Fruit fly (Drosophila melanogaster): ENCODE measurements around the gene Cyp28a5.

The Cyp28a5 gene

DNA sequence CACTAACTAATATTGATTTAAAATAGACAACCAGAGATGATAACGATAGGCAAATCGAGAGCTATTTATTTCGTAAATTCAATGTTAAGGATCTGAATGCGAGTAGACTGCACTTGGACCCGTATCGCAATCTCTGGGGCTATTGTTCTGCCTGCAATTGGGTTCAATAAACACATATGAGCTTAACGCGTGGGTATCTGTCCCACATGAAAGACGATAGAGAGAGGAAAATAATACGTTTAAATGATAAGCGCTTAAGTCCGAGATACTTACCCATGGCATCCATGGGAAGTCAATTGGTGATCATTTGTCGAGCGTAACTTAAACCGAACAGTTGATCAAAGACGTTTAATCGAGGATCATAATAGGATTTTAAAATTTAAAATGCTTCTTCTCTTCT is 2.7 kb downstream of the Cyp28a5 start, which contains the start of gene NimC2:
NimC2 (plus strand) TSS at position 301 of the 400 bp plus-strand sequence.
- TF ChIP-seq CG17801 (GFP tag; optimal IDR thresholded peaks at IDR 0.05; ENCODE audit: partially characterized antibody), result no peak

DNA sequence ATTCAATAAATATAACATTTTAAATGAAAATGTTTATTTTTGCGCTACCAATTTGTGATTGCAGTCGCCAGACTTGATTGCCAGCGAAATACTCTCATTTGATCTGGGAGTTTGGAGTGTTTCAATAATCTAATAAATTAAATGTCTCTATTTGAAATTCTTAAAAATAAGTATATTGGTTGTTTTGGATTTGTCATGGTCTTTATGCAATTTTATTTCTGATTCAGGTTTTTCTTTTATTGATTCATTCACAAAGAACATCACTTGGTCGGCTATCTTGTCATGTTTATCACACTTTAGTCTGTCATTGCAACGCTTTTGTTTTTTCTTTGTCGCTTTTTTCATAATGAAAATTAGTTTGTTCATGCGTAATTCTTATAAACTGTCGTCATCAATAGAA is 21.9 kb downstream of the Cyp28a5 start:
- TF ChIP-seq CG17801 (GFP tag; optimal IDR thresholded peaks at IDR 0.05; ENCODE audit: partially characterized antibody), result no peak

DNA sequence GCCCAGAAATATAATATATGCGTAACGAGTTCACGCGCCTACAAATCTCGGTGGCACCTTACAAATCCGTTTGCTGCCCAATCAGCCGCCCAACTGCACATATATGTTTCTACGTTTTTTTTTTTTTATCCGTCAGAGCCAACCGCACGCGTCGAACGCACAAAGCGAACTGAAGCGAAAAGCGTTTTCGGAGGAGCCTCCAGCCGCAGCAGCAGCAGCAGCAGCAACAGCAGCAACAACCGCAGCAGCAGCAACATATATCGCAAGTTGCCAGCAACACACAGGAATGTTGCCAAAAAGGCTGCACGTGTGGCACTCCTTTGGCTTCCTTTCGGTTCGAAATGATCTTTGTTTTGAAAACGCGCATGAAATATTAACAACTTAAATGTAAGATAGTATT is 24.0 kb downstream of the Cyp28a5 start, which contains the start of gene rk:
rk (minus strand) TSS at position 171 of the 400 bp plus-strand sequence.
- no peak for TF ChIP-seq CG17801 (GFP tag; optimal IDR thresholded peaks at IDR 0.05; ENCODE audit: partially characterized antibody)

DNA sequence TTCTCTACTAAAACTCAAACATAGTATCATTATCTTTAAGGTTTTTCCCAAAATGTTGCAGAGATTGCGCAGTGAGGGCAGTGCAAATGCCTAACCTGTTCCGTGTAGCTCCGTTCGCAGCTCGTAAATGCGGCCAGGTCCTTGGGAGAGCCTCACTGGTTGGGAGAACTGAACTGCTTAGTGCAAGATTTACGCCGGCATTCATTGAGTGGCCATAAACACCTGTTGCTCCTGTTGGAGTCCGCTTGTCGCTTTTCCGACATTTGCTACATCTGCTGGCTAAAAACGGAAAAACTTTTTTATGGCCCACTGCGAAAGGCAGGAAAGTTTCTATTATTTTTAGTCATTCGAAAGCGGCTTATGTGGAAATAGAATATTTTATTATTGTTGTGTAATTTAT is 24.8 kb downstream of the Cyp28a5 start:
- TF ChIP-seq CG17801 (GFP tag; optimal IDR thresholded peaks at IDR 0.05; ENCODE audit: partially characterized antibody), result no peak

DNA sequence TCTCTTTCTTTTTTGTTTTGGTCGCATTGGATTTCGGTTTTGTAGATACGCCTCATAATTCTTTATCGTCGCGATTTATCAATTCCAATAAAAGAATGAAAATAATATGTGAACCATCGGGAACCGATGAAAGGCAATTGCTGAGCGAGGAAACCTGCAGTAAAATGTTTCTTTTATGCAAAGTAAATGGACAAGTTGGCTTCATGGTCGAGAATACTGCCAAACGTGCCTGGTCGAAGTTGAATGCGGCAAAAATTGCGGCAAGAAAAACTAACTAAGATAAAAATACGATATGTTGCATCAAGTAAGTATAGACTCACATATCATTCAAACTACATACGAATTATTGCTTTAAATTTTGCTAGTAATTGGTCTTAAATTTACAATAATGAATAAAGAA is 30.7 kb downstream of the Cyp28a5 start, which contains the start of gene CG42692:
CG42692 (plus strand) TSS at position 301 of the 400 bp plus-strand sequence.
- no peak for TF ChIP-seq CG17801 (GFP tag; optimal IDR thresholded peaks at IDR 0.05; ENCODE audit: partially characterized antibody)

DNA sequence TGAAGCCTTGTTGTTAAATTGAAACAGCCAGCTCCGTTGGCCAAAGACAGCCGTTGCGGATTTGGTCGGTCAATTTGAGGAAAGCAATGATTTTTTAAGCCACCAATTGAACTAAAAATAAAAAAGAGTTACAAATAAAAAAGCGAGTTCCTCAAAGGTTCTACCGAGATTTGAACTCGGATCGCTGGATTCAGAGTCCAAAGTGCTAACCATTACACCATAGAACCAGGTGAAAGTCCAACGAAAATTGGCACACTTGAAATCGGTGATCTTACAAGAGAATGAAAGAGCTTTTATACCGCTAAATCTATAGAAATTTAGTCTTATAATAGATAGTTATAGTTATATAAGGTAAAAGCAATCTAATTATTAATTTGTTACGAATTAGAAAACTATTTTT is 33.3 kb downstream of the Cyp28a5 start:
- TF ChIP-seq CG17801 (GFP tag; optimal IDR thresholded peaks at IDR 0.05; ENCODE audit: partially characterized antibody), result no peak

DNA sequence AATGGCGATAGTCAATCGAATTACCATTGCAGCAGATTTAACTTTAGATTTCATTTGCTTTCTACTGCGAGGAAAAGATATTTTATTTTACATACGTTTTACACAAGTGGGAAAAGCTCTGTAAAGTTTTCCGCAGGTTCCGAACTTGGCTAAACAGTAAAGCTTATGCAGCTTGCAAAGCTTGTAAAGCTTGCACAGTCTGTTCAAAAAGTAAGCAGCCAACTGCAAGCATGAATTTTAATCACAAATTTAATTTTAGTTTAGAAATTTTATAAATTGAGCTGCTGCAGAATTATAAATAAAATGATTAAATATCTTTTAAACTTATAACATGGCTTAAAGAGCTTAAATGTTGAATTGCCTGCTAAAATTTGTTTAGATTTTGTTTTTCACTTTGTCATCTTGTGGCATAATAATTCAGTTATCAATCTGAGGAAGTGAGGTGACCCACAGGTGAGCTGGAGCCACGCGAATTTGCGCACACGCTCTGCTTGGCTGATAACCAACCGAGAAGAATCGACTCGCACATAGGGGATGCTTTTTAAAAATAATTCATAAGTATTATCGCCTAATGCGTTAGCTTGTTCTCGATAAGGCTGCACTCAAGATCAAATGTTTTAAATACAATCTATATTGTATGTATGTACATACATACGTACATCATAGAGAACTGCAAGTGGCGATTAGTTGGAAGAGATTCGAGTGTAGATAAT is 34.6 kb downstream of the Cyp28a5 start:
- peak; percentile 2 for TF ChIP-seq CG17801 (GFP tag; optimal IDR thresholded peaks at IDR 0.05; ENCODE audit: partially characterized antibody)

DNA sequence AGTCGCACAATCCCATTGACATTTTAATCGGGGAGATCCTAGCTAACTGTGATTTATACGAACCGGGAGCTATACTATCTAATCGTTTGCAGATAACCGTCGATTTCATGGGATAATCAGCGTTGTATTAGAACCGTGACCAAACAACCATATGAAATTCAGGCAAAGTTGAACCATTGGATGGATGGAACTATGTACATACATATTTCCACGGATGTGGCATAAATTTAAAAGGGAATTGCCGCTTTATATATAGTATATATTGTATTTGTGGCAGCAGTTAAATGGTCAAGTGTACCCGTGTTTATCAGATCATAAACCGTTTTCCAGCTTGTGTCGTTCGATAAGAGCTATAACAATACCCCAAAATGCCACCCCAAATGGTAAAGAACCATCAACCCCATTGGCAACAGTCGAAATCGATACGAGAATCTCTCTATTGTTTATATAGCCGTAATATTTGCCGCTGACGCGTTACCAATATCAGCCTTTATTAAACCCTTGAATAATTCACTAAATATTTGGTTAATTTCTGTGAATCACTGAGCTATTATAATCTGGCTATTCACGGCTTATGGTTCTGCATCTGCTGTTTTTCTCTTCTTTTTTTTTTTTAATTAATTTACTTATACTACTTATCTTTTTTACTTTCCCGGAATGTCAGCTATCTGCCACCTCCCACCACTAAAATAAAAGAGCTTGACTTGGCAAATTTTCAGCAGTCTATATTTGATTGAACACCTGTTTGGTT is 35.4 kb downstream of the Cyp28a5 start, which contains the start of gene bgm:
bgm (plus strand) TSS at position 701 of the 751 bp plus-strand sequence.
- TF ChIP-seq CG17801 (GFP tag; optimal IDR thresholded peaks at IDR 0.05; ENCODE audit: partially characterized antibody), result no peak

DNA sequence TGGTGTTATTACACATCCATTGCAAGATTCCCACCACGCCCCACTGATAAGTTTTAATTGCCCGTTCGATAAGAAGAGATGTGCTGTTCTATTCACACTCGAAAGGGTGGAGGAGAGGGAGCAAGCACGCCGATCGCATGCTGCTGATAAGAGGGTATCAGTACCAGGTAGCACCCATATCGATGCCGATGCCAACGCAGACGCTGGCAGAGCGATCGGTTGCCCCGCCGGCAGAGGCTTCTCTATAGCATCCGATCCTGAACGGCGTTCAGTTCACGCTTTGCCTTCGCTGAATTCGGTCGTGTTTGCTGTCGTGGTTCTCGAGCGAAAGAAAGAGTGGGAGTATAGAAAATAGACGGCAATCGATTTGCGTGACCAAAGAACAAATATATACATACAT is 36.4 kb downstream of the Cyp28a5 start:
- TF ChIP-seq CG17801 (GFP tag; optimal IDR thresholded peaks at IDR 0.05; ENCODE audit: partially characterized antibody), result no peak

DNA sequence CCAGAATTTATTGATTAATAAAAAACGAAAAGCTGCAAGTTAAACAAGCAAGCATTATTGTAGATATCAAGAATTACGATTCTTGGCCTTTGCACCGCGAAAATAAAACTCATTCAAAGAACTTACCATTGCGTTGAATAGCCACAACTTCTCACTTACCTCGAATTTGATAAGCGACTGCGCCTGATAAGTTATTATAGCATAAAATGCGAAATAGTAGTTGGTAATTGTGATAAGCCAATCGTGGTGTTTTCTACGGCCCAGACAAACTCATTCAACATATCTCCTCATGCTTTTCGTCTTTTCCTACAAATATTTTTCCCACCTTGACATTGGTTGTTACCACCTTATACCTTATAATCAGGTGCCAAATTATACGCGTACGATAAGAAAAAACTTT is 38.0 kb downstream of the Cyp28a5 start:
- no peak for TF ChIP-seq CG17801 (GFP tag; optimal IDR thresholded peaks at IDR 0.05; ENCODE audit: partially characterized antibody)

DNA sequence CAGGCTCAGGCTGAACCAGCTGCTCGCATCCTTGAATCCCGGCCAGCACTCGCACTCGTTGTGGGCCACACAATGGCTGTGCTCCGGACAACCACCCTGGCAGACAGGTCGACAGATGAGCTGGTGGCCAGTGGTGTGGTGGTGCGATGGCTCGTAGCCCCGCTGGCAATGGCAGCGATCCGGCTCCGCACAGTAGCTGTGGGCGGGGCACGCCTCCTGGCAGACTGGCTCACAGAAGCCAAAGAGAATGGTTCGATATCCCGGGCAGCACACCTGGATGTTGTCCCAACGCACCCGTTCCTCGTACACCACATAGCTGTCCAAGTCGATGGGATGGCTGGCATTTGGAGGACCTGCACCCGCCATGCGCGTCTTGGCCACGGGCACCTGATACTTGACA is 42.6 kb downstream of the Cyp28a5 start:
- no peak for TF ChIP-seq CG17801 (GFP tag; optimal IDR thresholded peaks at IDR 0.05; ENCODE audit: partially characterized antibody)

DNA sequence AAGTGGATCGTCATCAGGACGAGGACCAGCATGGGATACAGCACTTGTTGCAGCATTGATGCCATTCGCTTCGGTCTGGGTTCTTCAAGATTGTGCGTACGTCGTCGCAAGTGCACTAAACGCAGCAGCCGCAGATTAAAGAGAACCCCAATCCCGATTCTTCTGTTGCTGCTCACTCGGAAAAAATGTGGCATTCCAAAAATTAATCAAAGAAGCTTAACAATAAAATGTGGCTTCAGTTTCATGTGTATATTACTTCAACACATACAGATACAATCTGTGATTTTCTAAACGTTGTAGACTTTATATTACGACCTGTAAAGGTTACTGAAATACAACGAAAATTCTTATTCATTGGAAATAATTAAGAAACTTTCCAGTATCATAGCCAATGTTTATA is 43.0 kb downstream of the Cyp28a5 start, which contains the start of gene NimC3:
NimC3 (minus strand) TSS at position 101 of the 400 bp plus-strand sequence.
- TF ChIP-seq CG17801 (GFP tag; optimal IDR thresholded peaks at IDR 0.05; ENCODE audit: partially characterized antibody), result no peak

DNA sequence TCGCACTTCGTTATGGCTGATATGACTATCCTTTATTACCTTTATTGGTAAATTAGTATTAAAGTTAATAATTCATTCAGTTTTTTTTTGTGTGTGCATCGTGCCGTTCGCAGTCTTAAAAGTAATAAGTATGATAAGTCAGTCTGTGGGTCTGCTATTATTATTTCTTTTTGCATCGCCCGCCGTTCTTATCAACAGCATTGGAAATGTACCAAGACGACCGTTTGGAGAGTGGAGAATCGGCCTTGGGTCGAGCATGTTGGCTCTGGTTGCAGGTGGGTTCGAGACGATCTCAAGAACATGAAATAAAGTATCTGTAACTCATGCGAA is 43.4 kb downstream of the Cyp28a5 start:
- TF ChIP-seq CG17801 (GFP tag; optimal IDR thresholded peaks at IDR 0.05; ENCODE audit: partially characterized antibody), result no peak

DNA sequence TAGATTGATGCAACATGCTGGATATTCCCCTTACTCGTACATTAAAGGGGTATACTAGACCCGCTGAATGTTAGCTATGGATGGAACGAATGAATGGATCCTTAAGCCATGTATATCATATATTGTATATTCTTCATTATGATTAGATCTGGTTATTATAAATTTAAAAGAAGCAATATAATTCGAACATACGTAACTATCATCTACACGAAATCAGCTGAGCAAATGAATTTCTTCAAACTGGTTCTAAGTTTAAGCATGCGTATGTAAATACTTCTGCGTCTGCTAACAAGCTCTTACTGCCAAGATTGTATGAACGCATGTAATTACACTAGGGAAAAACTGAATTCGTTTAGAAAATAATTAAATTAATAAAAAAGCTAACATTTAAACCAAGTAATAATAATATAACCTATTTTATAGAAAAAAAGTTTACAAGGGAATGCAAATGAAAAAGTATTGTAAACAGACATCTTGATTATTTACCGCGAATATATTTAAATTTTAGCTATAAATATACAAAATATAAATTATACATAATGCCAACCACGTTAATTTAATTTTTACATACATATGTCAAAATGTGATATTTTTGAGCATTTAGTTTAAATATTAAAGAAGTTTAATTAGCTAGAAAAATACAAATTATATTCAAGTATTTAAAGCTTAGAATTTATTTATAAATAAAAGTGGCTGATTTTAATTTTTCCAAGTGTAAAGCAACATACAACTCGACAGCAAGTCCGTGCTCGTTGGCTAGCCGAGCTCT is 44.0 kb downstream of the Cyp28a5 start:
- TF ChIP-seq CG17801 (GFP tag; optimal IDR thresholded peaks at IDR 0.05; ENCODE audit: partially characterized antibody), result no peak

DNA sequence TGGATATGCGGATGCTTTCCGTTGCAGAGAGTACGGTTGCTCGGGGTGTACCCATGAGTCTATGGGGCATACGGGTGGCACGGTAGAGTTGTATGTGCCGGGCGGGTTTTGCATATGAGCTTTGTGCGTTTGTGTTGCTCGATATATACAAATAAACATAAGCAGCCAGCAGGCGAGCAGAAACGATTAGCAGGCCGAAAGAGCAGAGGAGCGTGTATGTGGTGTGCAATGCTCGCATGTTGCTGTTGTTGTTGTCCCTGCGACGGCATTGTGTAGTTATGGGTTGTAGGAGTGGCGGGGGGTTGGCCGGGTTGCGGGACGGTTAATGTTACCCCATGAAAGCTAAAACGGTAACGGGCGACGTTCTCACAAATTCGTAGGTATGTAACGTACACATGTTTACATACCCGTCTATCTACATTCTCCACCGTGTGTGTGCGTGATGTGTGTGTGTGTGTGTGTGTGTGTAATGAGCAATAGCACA is 44.6 kb downstream of the Cyp28a5 start:
- TF ChIP-seq CG17801 (GFP tag; optimal IDR thresholded peaks at IDR 0.05; ENCODE audit: partially characterized antibody), result no peak

All from ovary, adult (tissue).